Worm (Caenorhabditis elegans) whole organism, late embryonic: ENCODE results near the gene M01F1.4.

Source experiments
- C08G9.2 ChIP-seq: sonication (generic microtip); optimal IDR thresholded peaks from 2 replicates; lab custom pipeline; 2016; ENCODE audit warnings: mild to moderate bottlenecking, missing genetic modification characterization, moderate library complexity, missing compliant biosample characterization
- C38D4.7 ChIP-seq: fragments of 200-800 bp; sonication (Bioruptor generic); optimal IDR thresholded peaks from 2 replicates; lab custom pipeline; 2018; ENCODE audit warnings: mild to moderate bottlenecking, missing genetic modification characterization, moderate library complexity, missing compliant biosample characterization
- K09A11.1 ChIP-seq: sonication (generic microtip); optimal IDR thresholded peaks from 2 replicates; lab custom pipeline; 2017; ENCODE audit warnings: antibody characterized with exemption, mild to moderate bottlenecking, missing genetic modification characterization, missing compliant biosample characterization; ENCODE audit not compliant: insufficient read depth
- ama-1 ChIP-seq: fragments of 150-350 bp; optimal IDR thresholded peaks from 2 replicates; lab custom pipeline; 2014
- ceh-14 ChIP-seq: sonication (generic microtip); optimal IDR thresholded peaks from 2 replicates; lab custom pipeline; 2016; ENCODE audit warnings: missing genotype, missing genetic modification characterization, missing compliant biosample characterization
- ceh-18 ChIP-seq: sonication (generic microtip); optimal IDR thresholded peaks from 2 replicates; lab custom pipeline; 2016; ENCODE audit warnings: missing genetic modification characterization, missing compliant biosample characterization
- ceh-2 ChIP-seq: sonication (generic microtip); optimal IDR thresholded peaks from 2 replicates; lab custom pipeline; 2016; ENCODE audit warnings: missing genotype, missing genetic modification characterization, missing compliant biosample characterization
- ceh-22 ChIP-seq: sonication (generic microtip); optimal IDR thresholded peaks from 2 replicates; lab custom pipeline; 2017; ENCODE audit warnings: missing biosample characterization, missing genetic modification characterization
- ceh-24 ChIP-seq: sonication (generic microtip); optimal IDR thresholded peaks from 2 replicates; lab custom pipeline; 2016; ENCODE audit warnings: mild to moderate bottlenecking, missing genetic modification characterization, missing compliant biosample characterization
- ceh-30 ChIP-seq: fragments of 150-350 bp; optimal IDR thresholded peaks from 2 replicates; lab custom pipeline; 2014; ENCODE audit warnings: missing biosample characterization, missing genetic modification characterization
- ceh-31 ChIP-seq: sonication (generic microtip); optimal IDR thresholded peaks from 2 replicates; lab custom pipeline; 2016; ENCODE audit warnings: missing genetic modification characterization, missing compliant biosample characterization
- ceh-34 ChIP-seq: sonication (generic microtip); optimal IDR thresholded peaks from 2 replicates; lab custom pipeline; 2016; ENCODE audit warnings: mild to moderate bottlenecking, missing genetic modification characterization, missing compliant biosample characterization
- ceh-45 ChIP-seq: fragments of 200-800 bp; sonication (Bioruptor generic); IDR thresholded peaks from 2 replicates; pipeline ENCODE4 v1.3.6; 2022; ENCODE audit warnings: missing genetic modification reagents, missing genetic modification characterization, missing compliant biosample characterization
- ceh-48 ChIP-seq: sonication (generic microtip); optimal IDR thresholded peaks from 2 replicates; lab custom pipeline; 2016; ENCODE audit warnings: missing genetic modification characterization, inconsistent platforms, missing compliant biosample characterization
- dmd-4 ChIP-seq: sonication (generic microtip); optimal IDR thresholded peaks from 2 replicates; lab custom pipeline; 2016; ENCODE audit warnings: borderline replicate concordance, missing genetic modification characterization, missing compliant biosample characterization
- dve-1 ChIP-seq: sonication (generic microtip); optimal IDR thresholded peaks from 2 replicates; lab custom pipeline; 2017; ENCODE audit warnings: antibody characterized with exemption, mild to moderate bottlenecking, missing genetic modification characterization, missing compliant biosample characterization
- ets-4 ChIP-seq: sonication (generic microtip); optimal IDR thresholded peaks from 2 replicates; lab custom pipeline; 2016; ENCODE audit warnings: missing genetic modification characterization, missing compliant biosample characterization
- eyg-1 ChIP-seq: sonication (generic microtip); optimal IDR thresholded peaks from 2 replicates; lab custom pipeline; 2016; ENCODE audit warnings: missing genotype, missing genetic modification characterization, missing compliant biosample characterization
- fkh-10 ChIP-seq: fragments of 150-350 bp; optimal IDR thresholded peaks from 2 replicates; lab custom pipeline; 2014; ENCODE audit warnings: missing biosample characterization, missing genetic modification reagents, missing genetic modification characterization
- hlh-15 ChIP-seq: sonication (generic microtip); optimal IDR thresholded peaks from 2 replicates; lab custom pipeline; 2016; ENCODE audit warnings: missing genetic modification characterization, missing compliant biosample characterization
- hlh-30 ChIP-seq: sonication (generic microtip); optimal IDR thresholded peaks from 2 replicates; lab custom pipeline; 2017; ENCODE audit warnings: antibody characterized with exemption, missing genetic modification characterization, missing compliant biosample characterization; ENCODE audit not compliant: insufficient read depth
- hlh-8 ChIP-seq: sonication (generic microtip); optimal IDR thresholded peaks from 2 replicates; lab custom pipeline; 2016; ENCODE audit warnings: missing genotype, missing genetic modification characterization, missing compliant biosample characterization
- lin-11 ChIP-seq: fragments of 200-800 bp; sonication (Bioruptor generic); optimal IDR thresholded peaks from 2 replicates; lab custom pipeline; 2018; ENCODE audit warnings: mild to moderate bottlenecking, missing genetic modification characterization, missing compliant biosample characterization
- madf-2 ChIP-seq: sonication (generic microtip); optimal IDR thresholded peaks from 2 replicates; lab custom pipeline; 2017; ENCODE audit warnings: missing genetic modification characterization, missing compliant biosample characterization
- mec-3 ChIP-seq: sonication (generic microtip); optimal IDR thresholded peaks from 2 replicates; lab custom pipeline; 2016; ENCODE audit warnings: borderline replicate concordance, missing genetic modification characterization, missing compliant biosample characterization
- nfya-1 ChIP-seq: sonication (generic microtip); optimal IDR thresholded peaks from 2 replicates; lab custom pipeline; 2017; ENCODE audit warnings: missing genetic modification characterization, mild to moderate bottlenecking, missing compliant biosample characterization, antibody characterized with exemption, moderate library complexity
- nhr-11 ChIP-seq: fragments of 150-350 bp; optimal IDR thresholded peaks from 2 replicates; lab custom pipeline; 2014; ENCODE audit warnings: missing biosample characterization, missing genetic modification characterization
- nhr-232 ChIP-seq: sonication (generic microtip); optimal IDR thresholded peaks from 2 replicates; lab custom pipeline; 2016; ENCODE audit warnings: missing genetic modification characterization, missing compliant biosample characterization
- pax-1 ChIP-seq: fragments of 150-350 bp; optimal IDR thresholded peaks from 2 replicates; lab custom pipeline; 2014; ENCODE audit warnings: missing biosample characterization, missing genetic modification characterization
- pqm-1 ChIP-seq: sonication (generic microtip); optimal IDR thresholded peaks from 2 replicates; lab custom pipeline; 2016; ENCODE audit warnings: missing genetic modification characterization, missing compliant biosample characterization
- pros-1 ChIP-seq: fragments of 150-350 bp; optimal IDR thresholded peaks from 2 replicates; lab custom pipeline; 2014; ENCODE audit warnings: missing biosample characterization, missing genetic modification reagents, missing genetic modification characterization
- ref-2 ChIP-seq: sonication (generic microtip); optimal IDR thresholded peaks from 2 replicates; lab custom pipeline; 2016; ENCODE audit warnings: missing genetic modification characterization, missing compliant biosample characterization
- rnt-1 ChIP-seq: sonication (generic microtip); optimal IDR thresholded peaks from 2 replicates; lab custom pipeline; 2016; ENCODE audit warnings: missing genetic modification characterization, missing compliant biosample characterization
- sdc-2 ChIP-seq: sonication (generic microtip); optimal IDR thresholded peaks from 2 replicates; lab custom pipeline; 2016; ENCODE audit warnings: missing genotype, missing genetic modification characterization, missing compliant biosample characterization
- sox-4 ChIP-seq: sonication (generic microtip); optimal IDR thresholded peaks from 2 replicates; lab custom pipeline; 2017; ENCODE audit warnings: mild to moderate bottlenecking, missing genetic modification characterization, inconsistent platforms, missing compliant biosample characterization
- tbx-2 ChIP-seq: sonication (generic microtip); optimal IDR thresholded peaks from 2 replicates; lab custom pipeline; 2016; ENCODE audit warnings: missing genetic modification characterization, missing compliant biosample characterization
- tbx-7 ChIP-seq: sonication (generic microtip); optimal IDR thresholded peaks from 2 replicates; lab custom pipeline; 2016; ENCODE audit warnings: missing genotype, missing genetic modification characterization, missing compliant biosample characterization
- ttx-3 ChIP-seq: sonication (generic microtip); optimal IDR thresholded peaks from 2 replicates; lab custom pipeline; 2016; ENCODE audit warnings: missing genetic modification reagents, missing genetic modification characterization, missing compliant biosample characterization
- unc-3 ChIP-seq, 2 experiments: fragments of 200-800 bp in 1 of 2; sonication (Bioruptor generic) in 1 of 2; sonication (generic microtip) in 1 of 2; conservative IDR thresholded peaks in 1 of 2; optimal IDR thresholded peaks in 1 of 2; 2 replicates each; pipeline versions ENCODE4 v1.3.6 to Lab custom; 2016 to 2022; ENCODE audit warnings: missing compliant biosample characterization in 2 of 2, missing genetic modification characterization in 2 of 2, missing genetic modification reagents in 1 of 2
- unc-42 ChIP-seq: sonication (generic microtip); optimal IDR thresholded peaks from 2 replicates; lab custom pipeline; 2016; ENCODE audit warnings: missing genotype, missing genetic modification characterization, missing compliant biosample characterization
- unc-55 ChIP-seq: sonication (generic microtip); optimal IDR thresholded peaks from 2 replicates; lab custom pipeline; 2017; ENCODE audit warnings: missing biosample characterization, missing genetic modification reagents, missing genetic modification characterization
- unc-86 ChIP-seq: sonication (generic microtip); optimal IDR thresholded peaks from 2 replicates; lab custom pipeline; 2016; ENCODE audit warnings: missing genetic modification characterization, missing compliant biosample characterization
- ztf-16 ChIP-seq: sonication (generic microtip); optimal IDR thresholded peaks from 2 replicates; lab custom pipeline; 2017; ENCODE audit warnings: missing genetic modification characterization, missing compliant biosample characterization

M01F1.4 gene

DNA sequence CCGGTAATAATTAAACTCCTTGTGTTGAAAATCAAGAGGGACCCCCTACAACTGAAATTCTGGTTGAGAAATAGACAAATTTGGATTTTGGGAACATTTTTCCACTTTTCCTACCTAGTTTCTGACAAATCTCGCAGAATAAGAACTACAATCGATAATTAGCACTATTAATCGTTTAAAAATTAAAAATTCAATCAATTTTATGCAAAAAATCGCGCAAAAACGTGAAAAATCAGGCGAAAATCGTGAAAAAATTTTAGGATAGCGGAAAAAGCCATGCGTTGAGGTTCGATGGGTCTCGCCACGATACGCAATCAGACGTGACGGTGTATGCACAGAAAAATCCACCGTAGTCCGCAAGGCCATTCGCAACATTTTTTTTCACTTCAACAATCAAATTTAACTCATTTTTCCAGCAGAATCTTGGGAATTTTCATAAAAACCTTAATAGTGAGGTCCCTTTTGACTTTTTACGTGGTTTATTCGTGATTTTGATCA, 4.7 kb downstream of the M01F1.4 start, which contains the start of gene lias-1:
TSS of gene lias-1 (minus strand) at position 51 of the 498 bp plus-strand sequence.
- TF ChIP-seq nfya-1 (tag; lab: Kevin White, UChicago) (peak; percentile 86), tbx-7 (no peak), dmd-4 (no peak), rnt-1 (peak; percentile 3), hlh-30 (tag; lab: Kevin White, UChicago) (peak; percentile 48), dve-1 (peak; percentile 15), ceh-24 (tag; lab: Kevin White, UChicago) (peak; percentile 38), ttx-3 (tag; lab: Kevin White, UChicago) (peak; percentile 13), ceh-18 (tag; lab: Kevin White, UChicago) (peak; percentile 67), pqm-1 (tag; lab: Kevin White, UChicago) (peak; percentile 21), fkh-10 (GFP tag; lab: Kevin White, UChicago) (no peak), ceh-14 (tag; lab: Kevin White, UChicago) (peak; percentile 32), ceh-31 (tag; lab: Kevin White, UChicago) (peak; percentile 60), ceh-48 (tag; lab: Kevin White, UChicago) (peak; percentile 5), ceh-22 (no peak), ama-1 (lab: Kevin White, UChicago) (no peak), unc-55 (GFP tag; lab: Kevin White, UChicago) (peak; percentile 54), tbx-2 (peak; percentile 75), pax-1 (tag; lab: Kevin White, UChicago) (peak; percentile 67), C38D4.7 (GFP tag; lab: Kevin White, UChicago) (no peak), nhr-232 (tag; lab: Kevin White, UChicago) (no peak), unc-42 (tag; lab: Kevin White, UChicago) (peak; percentile 65), lin-11 (tag; lab: Kevin White, UChicago) (no peak), unc-3 (GFP tag; conservative IDR thresholded peaks at IDR 0.05; lab: Robert Waterston, UW) (0 out of 2 replicates have a peak, but pooled peaks have one; percentile 10), unc-3 (tag; optimal IDR thresholded peaks at IDR 0.05; lab: Kevin White, UChicago) (no peak), sox-4 (tag; lab: Kevin White, UChicago) (no peak), unc-86 (tag; lab: Kevin White, UChicago) (peak; percentile 19), ceh-34 (tag; lab: Kevin White, UChicago) (peak; percentile 42), ztf-16 (tag; lab: Kevin White, UChicago) (peak; percentile 52), mec-3 (tag; lab: Kevin White, UChicago) (no peak), madf-2 (tag; lab: Kevin White, UChicago) (peak; percentile 35), K09A11.1 (no peak), ceh-30 (tag; lab: Kevin White, UChicago) (peak; percentile 54), ceh-2 (tag; lab: Kevin White, UChicago) (peak; percentile 44)

DNA sequence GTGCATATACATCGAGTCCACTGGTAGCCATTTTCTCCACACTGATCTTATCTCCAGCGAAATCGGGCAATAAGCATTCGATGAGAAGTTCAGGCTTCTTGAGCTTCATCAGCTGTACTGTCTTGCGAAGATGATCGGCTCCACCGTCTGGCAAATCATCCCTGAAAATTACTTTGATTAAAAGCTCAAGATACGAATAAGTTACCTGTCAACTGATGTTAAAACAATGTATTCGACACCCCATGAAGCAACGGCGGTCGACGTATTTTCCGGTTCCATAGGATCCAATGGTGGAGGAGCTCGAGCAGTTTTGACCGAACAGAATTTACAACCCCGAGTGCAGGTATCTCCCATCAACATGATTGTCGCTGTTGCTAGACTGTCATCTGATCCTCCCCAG, 5.6 kb downstream of the M01F1.4 start:
- TF ChIP-seq C38D4.7 (GFP tag; lab: Kevin White, UChicago) = no peak
- no peak for TF ChIP-seq ceh-14 (tag; lab: Kevin White, UChicago)
- TF ChIP-seq eyg-1 (tag; lab: Kevin White, UChicago) = no peak
- no peak for TF ChIP-seq nhr-11 (tag; lab: Kevin White, UChicago)
- TF ChIP-seq madf-2 (tag; lab: Kevin White, UChicago) = no peak
- TF ChIP-seq hlh-15 (tag; lab: Kevin White, UChicago) = no peak
- TF ChIP-seq pros-1 (tag; lab: Kevin White, UChicago) = no peak

DNA sequence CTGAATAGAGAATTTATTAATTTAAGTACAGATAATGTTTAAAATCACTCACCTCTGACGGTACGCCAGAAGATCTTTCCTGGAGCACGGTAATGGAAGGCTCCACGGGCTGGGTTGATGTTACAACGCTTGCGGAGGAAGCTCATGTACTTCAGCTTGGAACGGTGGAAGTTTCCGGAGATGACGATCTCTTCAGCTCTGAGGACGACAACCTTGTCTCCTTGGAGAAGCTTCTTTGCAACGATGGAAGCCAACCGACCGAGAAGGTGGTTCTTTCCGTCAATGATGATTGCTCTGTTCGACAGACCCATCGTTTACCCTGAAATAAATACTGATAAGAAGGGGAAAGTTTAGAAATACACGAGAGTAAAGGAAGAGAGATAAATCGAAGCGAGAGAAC, 6.5 kb downstream of the M01F1.4 start, which contains the start of gene rpl-16:
TSS of gene rpl-16 (minus strand) at position 319 of the 400 bp plus-strand sequence.
- TF ChIP-seq unc-3 (GFP tag; conservative IDR thresholded peaks at IDR 0.05; lab: Robert Waterston, UW) (no peak), unc-3 (tag; optimal IDR thresholded peaks at IDR 0.05; lab: Kevin White, UChicago) (no peak), ceh-45 (GFP tag; lab: Robert Waterston, UW) (no peak), hlh-8 (tag; lab: Kevin White, UChicago) (no peak), C08G9.2 (tag; lab: Kevin White, UChicago) (no peak), unc-55 (GFP tag; lab: Kevin White, UChicago) (no peak), fkh-10 (GFP tag; lab: Kevin White, UChicago) (no peak), ets-4 (tag; lab: Kevin White, UChicago) (no peak), ceh-30 (tag; lab: Kevin White, UChicago) (no peak), tbx-2 (no peak), ceh-2 (tag; lab: Kevin White, UChicago) (no peak), ref-2 (tag; lab: Kevin White, UChicago) (no peak), mec-3 (tag; lab: Kevin White, UChicago) (no peak), sdc-2 (tag; lab: Kevin White, UChicago) (no peak)
